Worm (Caenorhabditis elegans) whole organism, L4 larva: Measurements from ENCODE around the gene slc-9B.1.

Experiments used
- aha-1 ChIP-seq: fragments of 150-350 bp; peaks from one replicate; lab custom pipeline; 2014; ENCODE audit warnings: missing biosample characterization, missing genetic modification characterization
- daf-12 ChIP-seq: fragments of 150-350 bp; optimal IDR thresholded peaks from 2 replicates; lab custom pipeline; 2014; ENCODE audit warnings: missing biosample characterization, missing genetic modification reagents, missing genetic modification characterization
- nhr-77 ChIP-seq: fragments of 150-350 bp; optimal IDR thresholded peaks from 2 replicates; lab custom pipeline; 2014; ENCODE audit warnings: missing biosample characterization, missing genetic modification characterization

DNA sequence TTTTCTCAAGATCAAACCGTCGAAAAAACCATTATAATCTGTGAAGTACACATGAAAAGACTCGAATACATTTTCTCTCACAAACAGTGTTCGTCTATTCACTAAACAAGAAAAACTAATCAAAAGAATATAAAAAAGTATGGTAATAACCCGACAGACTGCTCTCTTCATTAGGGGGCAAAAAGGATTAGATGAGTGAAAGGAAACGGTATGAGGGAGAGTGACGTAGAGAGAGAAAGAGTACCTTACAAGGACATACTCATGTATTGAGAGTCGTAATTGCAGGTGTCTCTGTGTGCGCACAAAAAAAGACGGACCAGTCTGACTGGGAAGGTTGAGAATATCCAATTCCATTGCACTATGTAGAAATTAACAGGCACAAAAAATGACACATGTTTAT, 29.7 kb upstream of the slc-9B.1 start:
- TF ChIP-seq daf-12, result no peak
- TF ChIP-seq nhr-77 (tag; lab: Kevin White, UChicago), result no peak
- TF ChIP-seq aha-1, result no peak
